Worm (Caenorhabditis elegans): Measurements from ENCODE around the gene wdfy-3.

The wdfy-3 gene

DNA sequence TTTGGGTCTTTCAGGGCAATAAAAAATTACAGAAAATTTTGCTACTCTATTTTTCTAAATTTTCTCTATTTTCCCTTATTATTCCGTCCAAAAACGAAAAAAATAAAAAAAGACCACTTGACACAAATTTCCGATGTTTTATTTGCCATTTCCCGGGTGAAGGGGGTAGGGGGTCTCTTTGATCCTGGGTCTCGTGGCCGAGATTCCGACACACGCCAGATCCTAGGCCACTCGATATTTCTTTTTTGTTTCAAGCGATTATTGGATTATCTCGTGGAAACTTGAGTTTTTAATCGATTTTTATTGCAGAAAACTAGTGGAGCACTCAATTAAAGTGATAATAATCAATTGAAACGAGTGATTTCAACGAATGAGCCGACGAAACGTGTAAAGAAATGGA is at the start of gene wdfy-3, which contains the start of gene C26H9A.4:
Gene wdfy-3, plus strand, starts transcription at position 308 of the 400 bp plus-strand sequence.
Gene C26H9A.4, plus strand, starts transcription at position 317 of the 400 bp plus-strand sequence.
- TF ChIP-seq nhr-11 (tag; optimal IDR thresholded peaks at IDR 0.05) (no peak), dpl-1 (GFP tag; optimal IDR thresholded peaks at IDR 0.05) (peak in 2 of 3 experiments; percentile 32 to 33), irx-1 (tag; optimal IDR thresholded peaks at IDR 0.05) (no peak), nhr-77 (tag; optimal IDR thresholded peaks at IDR 0.05) (no peak), egl-13 (tag; optimal IDR thresholded peaks at IDR 0.05) (no peak), zag-1 (tag; optimal IDR thresholded peaks at IDR 0.05) (no peak), nhr-71 (tag; optimal IDR thresholded peaks at IDR 0.05) (peak; percentile 27), unc-130 (tag; optimal IDR thresholded peaks at IDR 0.05) (no peak), zip-4 (GFP tag; optimal IDR thresholded peaks at IDR 0.05) (no peak), hpl-2 (GFP tag; optimal IDR thresholded peaks at IDR 0.05) (no peak), isw-1 (GFP tag; IDR thresholded peaks at IDR 0.05) (no peak), skn-1 (tag; optimal IDR thresholded peaks at IDR 0.05) (peak; percentile 17), grh-1 (GFP tag; IDR thresholded peaks at IDR 0.05) (no peak), blmp-1 (tag; optimal IDR thresholded peaks at IDR 0.05) (peak; percentile 31), nhr-85 (tag) (no peak), alr-1 (tag; optimal IDR thresholded peaks at IDR 0.05; ENCODE audit: borderline replicate concordance) (no peak), snpc-4 (tag; optimal IDR thresholded peaks at IDR 0.05) (no peak), sptf-1 (tag; optimal IDR thresholded peaks at IDR 0.05) (no peak), hlh-4 (tag; optimal IDR thresholded peaks at IDR 0.05) (no peak), nhr-20 (tag; optimal IDR thresholded peaks at IDR 0.05) (no peak), unc-62 (GFP tag; optimal IDR thresholded peaks at IDR 0.05) (no peak), efl-3 (GFP tag; optimal IDR thresholded peaks at IDR 0.05) (no peak), lir-3 (tag; optimal IDR thresholded peaks at IDR 0.05; ENCODE audit: poor library complexity) (peak; percentile 39), nhr-12 (tag; optimal IDR thresholded peaks at IDR 0.05) (no peak), fkh-8 (tag; optimal IDR thresholded peaks at IDR 0.05) (peak; percentile 14), nhr-90 (tag; optimal IDR thresholded peaks at IDR 0.05; ENCODE audit: poor library complexity) (peak; percentile 14), swsn-7 (tag; optimal IDR thresholded peaks at IDR 0.05) (no peak), fkh-10 (GFP tag; optimal IDR thresholded peaks at IDR 0.05) (no peak), ztf-11 (tag; optimal IDR thresholded peaks at IDR 0.05) (no peak), mef-2 (tag; optimal IDR thresholded peaks at IDR 0.05) (no peak), lsy-2 (tag; optimal IDR thresholded peaks at IDR 0.05) (peak in 1 of 2 experiments; percentile 37), vab-15 (tag; optimal IDR thresholded peaks at IDR 0.05) (no peak), hlh-17 (GFP tag; optimal IDR thresholded peaks at IDR 0.05; ENCODE audit: borderline replicate concordance) (no peak), mep-1 (tag; optimal IDR thresholded peaks at IDR 0.05) (peak; percentile 31), elt-3 (tag; optimal IDR thresholded peaks at IDR 0.05) (peak in 1 of 6 experiments; percentile 9), unc-98 (GFP tag; IDR thresholded peaks at IDR 0.05) (no peak), ztf-4 (tag; optimal IDR thresholded peaks at IDR 0.05) (no peak), egl-27 (tag; optimal IDR thresholded peaks at IDR 0.05) (no peak), xbp-1 (tag; optimal IDR thresholded peaks at IDR 0.05) (no peak), lin-35 (GFP tag; optimal IDR thresholded peaks at IDR 0.05) (peak in 1 of 2 experiments; percentile 8), rnt-1 (tag; optimal IDR thresholded peaks at IDR 0.05) (peak; percentile 81), tbx-2 (tag; optimal IDR thresholded peaks at IDR 0.05) (peak; percentile 9), efl-1 (optimal IDR thresholded peaks at IDR 0.05) (peak; percentile 29 to 31), efl-1 (GFP tag; optimal IDR thresholded peaks at IDR 0.05 in 1 of 2) (peak; percentile 8 to 24), lin-15B (tag; optimal IDR thresholded peaks at IDR 0.05) (no peak), nhr-237 (tag; optimal IDR thresholded peaks at IDR 0.05) (no peak), elt-2 (tag; optimal IDR thresholded peaks at IDR 0.05) (no peak), nhr-28 (tag; optimal IDR thresholded peaks at IDR 0.05) (no peak), ceh-90 (tag; optimal IDR thresholded peaks at IDR 0.05) (peak; percentile 48), ceh-8 (GFP tag; optimal IDR thresholded peaks at IDR 0.05) (no peak)

Measured in whole organism, L1 larva.